Fruit fly (Drosophila melanogaster) whole organism, embryonic: ENCODE data around the gene CG9286.

ENCODE experiments used
- CG10543 ChIP-seq: fragments of 200-800 bp; sonication (Bioruptor generic); optimal IDR thresholded peaks from 3 replicates; lab custom pipeline; 2017; ENCODE audit warnings: missing biosample characterization, mild to moderate bottlenecking, missing genetic modification characterization, moderate library complexity
- CG12219 ChIP-seq: fragments of 200-800 bp; sonication (Bioruptor generic); optimal IDR thresholded peaks from 3 replicates; lab custom pipeline; 2018; ENCODE audit warnings: missing biosample characterization, mild to moderate bottlenecking, missing genetic modification characterization
- CG12769 ChIP-seq: fragments of 200-800 bp; sonication (Bioruptor generic); optimal IDR thresholded peaks from 2 replicates; lab custom pipeline; 2019; ENCODE audit warnings: missing biosample characterization, mild to moderate bottlenecking, missing genetic modification characterization, moderate library complexity
- CG14014 ChIP-seq: fragments of 200-800 bp; sonication (Bioruptor generic); IDR thresholded peaks from 2 replicates; pipeline ENCODE4 v1.3.6; 2022; ENCODE audit warnings: missing biosample characterization, missing genetic modification characterization
- CG14667 ChIP-seq: fragments of 200-800 bp; sonication (Bioruptor generic); IDR thresholded peaks from 2 replicates; pipeline ENCODE4 v1.3.6; 2022; ENCODE audit warnings: missing biosample characterization, missing genetic modification characterization
- CG14710 ChIP-seq: fragments of 200-800 bp; sonication (Bioruptor generic); optimal IDR thresholded peaks from 3 replicates; lab custom pipeline; 2019; ENCODE audit warnings: missing biosample characterization, mild to moderate bottlenecking, missing genetic modification characterization, moderate library complexity
- CG15073 ChIP-seq: fragments of 200-800 bp; sonication (Bioruptor generic); optimal IDR thresholded peaks from 2 replicates; lab custom pipeline; 2016; ENCODE audit warnings: missing biosample characterization, missing genetic modification characterization
- CG18476 ChIP-seq: fragments of 200-800 bp; sonication (Bioruptor generic); optimal IDR thresholded peaks from 2 replicates; lab custom pipeline; 2016; ENCODE audit warnings: missing biosample characterization, mild to moderate bottlenecking, missing genetic modification characterization
- CG31365 ChIP-seq: fragments of 200-800 bp; sonication (Bioruptor generic); optimal IDR thresholded peaks from 2 replicates; lab custom pipeline; 2018; ENCODE audit warnings: missing biosample characterization, mild to moderate bottlenecking, missing genetic modification characterization
- CG3407 ChIP-seq: fragments of 200-800 bp; sonication (Bioruptor generic); optimal IDR thresholded peaks from 2 replicates; lab custom pipeline; 2018; ENCODE audit warnings: missing biosample characterization, mild to moderate bottlenecking, missing genetic modification characterization
- CG4282 ChIP-seq: fragments of 200-800 bp; sonication (Bioruptor generic); optimal IDR thresholded peaks from 2 replicates; lab custom pipeline; 2016; ENCODE audit warnings: missing biosample characterization, missing genetic modification characterization
- CG7963 ChIP-seq: fragments of 200-800 bp; sonication (Bioruptor generic); IDR thresholded peaks from 3 replicates; pipeline ENCODE4 v1.3.6; 2022; ENCODE audit warnings: missing biosample characterization, missing genetic modification characterization; ENCODE audit not compliant: partially characterized antibody
- CG8089 ChIP-seq: fragments of 200-800 bp; sonication (Bioruptor generic); optimal IDR thresholded peaks from 3 replicates; lab custom pipeline; 2016; ENCODE audit warnings: missing biosample characterization, missing genetic modification characterization
- CG8765 ChIP-seq: fragments of 200-800 bp; sonication (Bioruptor generic); IDR thresholded peaks from 2 replicates; pipeline ENCODE4 v1.3.6; 2022; ENCODE audit warnings: missing biosample characterization, missing genetic modification characterization
- CG9609 ChIP-seq: fragments of 200-800 bp; sonication (Bioruptor generic); optimal IDR thresholded peaks from 3 replicates; lab custom pipeline; 2016; ENCODE audit warnings: missing biosample characterization, missing genetic modification characterization
- Dek ChIP-seq: fragments of 200-800 bp; sonication (Bioruptor generic); optimal IDR thresholded peaks from 3 replicates; lab custom pipeline; 2019; ENCODE audit warnings: missing biosample characterization, mild to moderate bottlenecking, missing genetic modification characterization, moderate library complexity
- Fer3 ChIP-seq: fragments of 200-800 bp; sonication (Bioruptor generic); optimal IDR thresholded peaks from 2 replicates; lab custom pipeline; 2018; ENCODE audit warnings: missing biosample characterization, mild to moderate bottlenecking, missing genetic modification characterization, moderate library complexity
- GATAe ChIP-seq: fragments of 200-800 bp; sonication (Bioruptor generic); conservative IDR thresholded peaks from 2 replicates; pipeline ENCODE4 v1.3.6; 2022; ENCODE audit warnings: missing biosample characterization, missing genetic modification characterization
- H15 ChIP-seq: fragments of 200-800 bp; sonication (Bioruptor generic); IDR thresholded peaks from 3 replicates; pipeline ENCODE4 v1.3.6; 2022; ENCODE audit warnings: missing biosample characterization, missing genetic modification characterization
- HLHmδ ChIP-seq: fragments of 200-800 bp; sonication (Bioruptor generic); optimal IDR thresholded peaks from 2 replicates; lab custom pipeline; 2018; ENCODE audit warnings: missing biosample characterization, mild to moderate bottlenecking, missing genetic modification characterization, moderate library complexity
- Hr78 ChIP-seq, 2 experiments: fragments of 200-800 bp in 1 of 2; fragments of >200 bp in 1 of 2; sonication (Bioruptor generic) in 1 of 2; optimal IDR thresholded peaks; 2 replicates each; lab custom pipeline; 2017 to 2019; ENCODE audit warnings: missing biosample characterization in 2 of 2, missing genetic modification characterization in 2 of 2, mild to moderate bottlenecking in 1 of 2, moderate library complexity in 1 of 2
- MBD-R2 ChIP-seq: fragments of 200-800 bp; sonication (Bioruptor generic); IDR thresholded peaks from 2 replicates; pipeline ENCODE4 v1.3.6; 2022; ENCODE audit warnings: missing biosample characterization, missing genetic modification characterization
- Poxn ChIP-seq: fragments of 200-800 bp; sonication (Bioruptor generic); IDR thresholded peaks from 2 replicates; pipeline ENCODE4 v1.3.6; 2022; ENCODE audit warnings: missing biosample characterization, missing genetic modification characterization
- Sry-β ChIP-seq: fragments of 200-800 bp; sonication (Bioruptor generic); optimal IDR thresholded peaks from 2 replicates; lab custom pipeline; 2018; ENCODE audit warnings: missing biosample characterization, mild to moderate bottlenecking, missing genetic modification characterization, moderate library complexity
- abd-A ChIP-seq: fragments of 200-800 bp; sonication (Bioruptor generic); optimal IDR thresholded peaks from 3 replicates; lab custom pipeline; 2019; ENCODE audit warnings: missing biosample characterization, mild to moderate bottlenecking, missing genetic modification characterization, moderate library complexity
- aop ChIP-seq: fragments of 200-800 bp; sonication (Bioruptor generic); IDR thresholded peaks from 2 replicates; pipeline ENCODE4 v1.3.6; 2022; ENCODE audit warnings: missing biosample characterization, missing genetic modification characterization
- ash1 ChIP-seq: fragments of 200-800 bp; sonication (Bioruptor generic); optimal IDR thresholded peaks from 2 replicates; lab custom pipeline; 2018; ENCODE audit warnings: missing biosample characterization, mild to moderate bottlenecking, missing genetic modification characterization
- br ChIP-seq: fragments of >200 bp; optimal IDR thresholded peaks from 2 replicates; lab custom pipeline; 2017
- cad ChIP-seq: fragments of >200 bp; optimal IDR thresholded peaks from 2 replicates; lab custom pipeline; 2017; ENCODE audit warnings: missing biosample characterization, missing genetic modification characterization
- cg ChIP-seq: fragments of 200-800 bp; sonication (Bioruptor generic); optimal IDR thresholded peaks from 3 replicates; lab custom pipeline; 2019; ENCODE audit warnings: missing biosample characterization, mild to moderate bottlenecking, missing genetic modification characterization, moderate library complexity
- crp ChIP-seq, 2 experiments: fragments of 200-800 bp; sonication (Bioruptor generic); optimal IDR thresholded peaks; 2 replicates in 1 of 2; 3 replicates in 1 of 2; lab custom pipeline; 2017; ENCODE audit warnings: missing biosample characterization in 2 of 2, missing genetic modification characterization in 2 of 2, mild to moderate bottlenecking in 1 of 2, moderate library complexity in 1 of 2
- fd3F ChIP-seq: fragments of 200-800 bp; sonication (Bioruptor generic); optimal IDR thresholded peaks from 2 replicates; lab custom pipeline; 2018; ENCODE audit warnings: missing biosample characterization, mild to moderate bottlenecking, missing genetic modification characterization, moderate library complexity
- gcm2 ChIP-seq: fragments of 200-800 bp; sonication (Bioruptor generic); optimal IDR thresholded peaks from 2 replicates; lab custom pipeline; 2016; ENCODE audit warnings: missing biosample characterization, missing genetic modification characterization
- grn ChIP-seq: fragments of 200-800 bp; sonication (Bioruptor generic); optimal IDR thresholded peaks from 3 replicates; lab custom pipeline; 2017; ENCODE audit warnings: missing biosample characterization, missing genetic modification characterization
- h ChIP-seq: fragments of >200 bp; optimal IDR thresholded peaks from 2 replicates; lab custom pipeline; 2017
- hkb ChIP-seq, 2 experiments: fragments of 200-800 bp in 1 of 2; fragments of >200 bp in 1 of 2; sonication (Bioruptor generic) in 1 of 2; IDR thresholded peaks in 1 of 2; optimal IDR thresholded peaks in 1 of 2; 2 replicates each; pipeline versions ENCODE4 v1.3.6 to Lab custom; 2017 to 2022; ENCODE audit warnings: missing biosample characterization in 1 of 2, missing genetic modification characterization in 1 of 2
- lov ChIP-seq, 2 experiments: fragments of 200-800 bp in 1 of 2; fragments of >200 bp in 1 of 2; sonication (Bioruptor generic) in 1 of 2; IDR thresholded peaks in 1 of 2; optimal IDR thresholded peaks in 1 of 2; 2 replicates in 1 of 2; 3 replicates in 1 of 2; pipeline versions ENCODE4 v1.3.6 to Lab custom; 2017 to 2022; ENCODE audit warnings: missing biosample characterization in 1 of 2, missing genetic modification characterization in 1 of 2
- maf-S ChIP-seq: fragments of 200-800 bp; sonication (Bioruptor generic); optimal IDR thresholded peaks from 2 replicates; lab custom pipeline; 2016; ENCODE audit warnings: missing biosample characterization, missing genetic modification characterization
- sd ChIP-seq: fragments of 200-800 bp; sonication (Bioruptor generic); optimal IDR thresholded peaks from 3 replicates; lab custom pipeline; 2018; ENCODE audit warnings: missing biosample characterization, mild to moderate bottlenecking, missing genetic modification characterization, moderate library complexity
- shn ChIP-seq: fragments of 200-800 bp; sonication (Bioruptor generic); optimal IDR thresholded peaks from 3 replicates; lab custom pipeline; 2016; ENCODE audit warnings: missing biosample characterization, missing genetic modification characterization
- slou ChIP-seq: fragments of 200-800 bp; sonication (Bioruptor generic); optimal IDR thresholded peaks from 3 replicates; lab custom pipeline; 2016; ENCODE audit warnings: missing biosample characterization, missing genetic modification characterization
- sr ChIP-seq: fragments of 200-800 bp; sonication (Bioruptor generic); IDR thresholded peaks from 3 replicates; pipeline ENCODE4 v1.3.6; 2022; ENCODE audit warnings: missing biosample characterization, missing genetic modification characterization
- ssp ChIP-seq: fragments of 200-800 bp; sonication (Bioruptor generic); IDR thresholded peaks from 2 replicates; pipeline ENCODE4 v1.3.6; 2022; ENCODE audit warnings: missing biosample characterization, missing genetic modification characterization
- stc ChIP-seq: fragments of 200-800 bp; sonication (Bioruptor generic); IDR thresholded peaks from 2 replicates; pipeline ENCODE4 v1.3.6; 2022; ENCODE audit warnings: missing biosample characterization, missing genetic modification characterization
- sug ChIP-seq: fragments of 200-800 bp; optimal IDR thresholded peaks from 2 replicates; lab custom pipeline; 2019; ENCODE audit warnings: missing biosample characterization, mild to moderate bottlenecking, missing genetic modification characterization, moderate library complexity
- toy ChIP-seq: fragments of 200-800 bp; sonication (Bioruptor generic); IDR thresholded peaks from 2 replicates; pipeline ENCODE4 v1.3.6; 2022; ENCODE audit warnings: missing biosample characterization, missing genetic modification characterization
- tup ChIP-seq: fragments of 200-800 bp; sonication (Bioruptor generic); optimal IDR thresholded peaks from 2 replicates; lab custom pipeline; 2016; ENCODE audit warnings: missing biosample characterization, mild to moderate bottlenecking, missing genetic modification characterization, moderate library complexity
- usp ChIP-seq: fragments of >200 bp; optimal IDR thresholded peaks from 2 replicates; lab custom pipeline; 2017; ENCODE audit warnings: missing biosample characterization, missing genetic modification characterization
- wdn ChIP-seq: fragments of 200-800 bp; sonication (Bioruptor generic); IDR thresholded peaks from 2 replicates; pipeline ENCODE4 v1.3.6; 2022; ENCODE audit warnings: missing biosample characterization, missing genetic modification characterization
- yki ChIP-seq: fragments of >200 bp; optimal IDR thresholded peaks from 3 replicates; lab custom pipeline; 2018

The CG9286 gene

DNA sequence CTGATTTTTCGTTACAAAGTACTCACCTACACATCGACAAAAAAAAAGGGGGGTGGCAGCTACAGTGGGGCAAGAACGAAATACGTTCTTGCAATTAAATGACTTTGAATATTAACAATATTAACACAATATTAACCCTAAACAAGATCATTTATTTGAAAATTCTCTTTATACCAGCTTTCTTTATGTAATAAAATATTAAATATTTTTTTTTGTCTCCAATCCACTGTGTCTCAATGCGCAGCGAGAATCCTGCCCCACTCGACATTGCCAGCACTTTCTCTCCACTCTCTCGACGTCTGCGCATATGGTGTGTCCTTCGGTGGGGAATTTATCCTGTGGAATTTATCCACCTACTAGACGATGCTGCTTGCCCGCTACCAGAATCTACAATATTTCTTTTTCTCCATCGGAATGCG, 19.7 kb downstream of the CG9286 start (continued):
- TF ChIP-seq stc (GFP tag; lab: Robert Waterston, UW), result peak; percentile 92
- no peak for TF ChIP-seq HLHmδ (GFP tag; lab: Kevin White, UChicago)
- TF ChIP-seq toy (GFP tag; lab: Robert Waterston, UW), result peak; percentile 84
- TF ChIP-seq gcm2 (GFP tag; lab: Kevin White, UChicago), result peak; percentile 50
- TF ChIP-seq tup, result peak; percentile 81
- peak; percentile 93 for TF ChIP-seq wdn (GFP tag; lab: Robert Waterston, UW)
- no peak for TF ChIP-seq cad (GFP tag; lab: Kevin White, UChicago)
- TF ChIP-seq CG3407 (GFP tag; lab: Kevin White, UChicago), result peak; percentile 82
- TF ChIP-seq ssp (GFP tag; lab: Robert Waterston, UW), result peak; percentile 87
- peak; percentile 64; the same call in 1 of the 2 replicates for TF ChIP-seq CG8765
- TF ChIP-seq CG15073 (GFP tag; lab: Kevin White, UChicago), result peak; percentile 2
- TF ChIP-seq CG14710 (tag; lab: Kevin White, UChicago), result peak; percentile 80
- TF ChIP-seq CG14667, result peak; percentile 88
- TF ChIP-seq CG9609 (GFP tag; lab: Kevin White, UChicago), result peak; percentile 22
- peak; percentile 48 for TF ChIP-seq cg (GFP tag; lab: Kevin White, UChicago)
- TF ChIP-seq fd3F, result peak; percentile 85
- peak; percentile 60; the same call in 1 of the 2 replicates for TF ChIP-seq aop (GFP tag; lab: Robert Waterston, UW)
- TF ChIP-seq grn (GFP tag; lab: Kevin White, UChicago), result peak; percentile 34
- TF ChIP-seq H15 (GFP tag; lab: Robert Waterston, UW), result peak; percentile 92
- no peak for TF ChIP-seq usp (GFP tag; lab: Kevin White, UChicago)
- TF ChIP-seq CG12219 (GFP tag; lab: Kevin White, UChicago), result peak; percentile 81
- no peak for TF ChIP-seq h
- no peak for TF ChIP-seq abd-A (tag; lab: Kevin White, UChicago)
- peak in 1 of 2 experiments; percentile 35 for TF ChIP-seq Hr78 (GFP tag; optimal IDR thresholded peaks at IDR 0.05; lab: Kevin White, UChicago)
- TF ChIP-seq sug (tag; lab: Kevin White, UChicago), result peak; percentile 62
- peak; percentile 91 for TF ChIP-seq Fer3 (tag; lab: Kevin White, UChicago)
- peak; percentile 42; the same call in 1 of the 3 replicates for TF ChIP-seq CG7963 (GFP tag; lab: Robert Waterston, UW)
- TF ChIP-seq sr (GFP tag; lab: Robert Waterston, UW), result peak; percentile 41; the same call in 1 of the 3 replicates
- peak; percentile 91 for TF ChIP-seq sd (tag; lab: Kevin White, UChicago)
- TF ChIP-seq CG14014 (GFP tag; lab: Robert Waterston, UW), result peak; percentile 96
- peak; percentile 76 for TF ChIP-seq slou (GFP tag; lab: Kevin White, UChicago)
- TF ChIP-seq Dek (tag; lab: Kevin White, UChicago), result peak; percentile 85
- TF ChIP-seq CG10543 (GFP tag; lab: Kevin White, UChicago), result peak; percentile 95
- TF ChIP-seq shn (GFP tag; lab: Kevin White, UChicago), result no peak
- no peak for TF ChIP-seq yki (lab: Kevin White, UChicago)
- no peak for TF ChIP-seq CG8089 (GFP tag; lab: Kevin White, UChicago)
- TF ChIP-seq CG12769 (tag; lab: Kevin White, UChicago), result peak; percentile 6
- TF ChIP-seq CG18476 (GFP tag; lab: Kevin White, UChicago), result peak; percentile 85
- TF ChIP-seq MBD-R2, result peak; percentile 91
- TF ChIP-seq lov (optimal IDR thresholded peaks at IDR 0.05; lab: Kevin White, UChicago), result no peak
- TF ChIP-seq lov (GFP tag; IDR thresholded peaks at IDR 0.05; lab: Robert Waterston, UW), result peak; percentile 83; the same call in 2 of the 3 replicates
- TF ChIP-seq hkb (optimal IDR thresholded peaks at IDR 0.05; lab: Kevin White, UChicago), result no peak
- peak; percentile 97 for TF ChIP-seq hkb (GFP tag; IDR thresholded peaks at IDR 0.05; lab: Robert Waterston, UW)
- no peak for TF ChIP-seq br (lab: Kevin White, UChicago)
- peak; percentile 37 for TF ChIP-seq CG31365
- no peak for TF ChIP-seq CG4282
- TF ChIP-seq GATAe (GFP tag; lab: Robert Waterston, UW), result peak; percentile 52; the same call in 1 of the 2 replicates
- TF ChIP-seq maf-S (GFP tag; lab: Kevin White, UChicago), result peak; percentile 34
- peak in 1 of 2 experiments; percentile 43 for TF ChIP-seq crp (GFP tag; optimal IDR thresholded peaks at IDR 0.05; lab: Kevin White, UChicago)
- peak; percentile 26 for TF ChIP-seq Sry-β (GFP tag; lab: Kevin White, UChicago)
- peak; percentile 70 for TF ChIP-seq Poxn (GFP tag; lab: Robert Waterston, UW)
- peak; percentile 6 for TF ChIP-seq ash1
